Worm (Caenorhabditis elegans) whole organism, L4 larva: ENCODE measurements around the gene C25A8.1.

Experiments
- D1046.2 ChIP-seq: fragments of 200-800 bp; sonication (Bioruptor generic); IDR thresholded peaks from 2 replicates; pipeline ENCODE4 v1.3.6; 2022; ENCODE audit warnings: missing genetic modification characterization, missing compliant biosample characterization
- F10B5.3 ChIP-seq: sonication (generic microtip); optimal IDR thresholded peaks from 2 replicates; lab custom pipeline; 2016; ENCODE audit warnings: mild to moderate bottlenecking, missing genetic modification characterization, missing compliant biosample characterization
- F37D6.2 ChIP-seq: sonication (generic microtip); optimal IDR thresholded peaks from 2 replicates; lab custom pipeline; 2016; ENCODE audit warnings: mild to moderate bottlenecking, missing genetic modification characterization, missing compliant biosample characterization
- Y105C5A.15 ChIP-seq: fragments of 200-800 bp; sonication (Bioruptor generic); IDR thresholded peaks from 2 replicates; pipeline ENCODE4 v1.3.6; 2022; ENCODE audit warnings: missing genetic modification characterization, missing compliant biosample characterization
- Y48G9A.11 ChIP-seq: fragments of 200-800 bp; sonication (Bioruptor generic); IDR thresholded peaks from 2 replicates; pipeline ENCODE4 v1.3.6; 2022; ENCODE audit warnings: missing genetic modification reagents, missing genetic modification characterization, missing compliant biosample characterization
- Y5F2A.4 ChIP-seq: fragments of 200-800 bp; sonication (Bioruptor generic); optimal IDR thresholded peaks from 2 replicates; lab custom pipeline; 2018; ENCODE audit warnings: mild to moderate bottlenecking, missing genetic modification characterization, missing compliant biosample characterization
- Y75B8A.6 ChIP-seq: fragments of 200-800 bp; sonication (Bioruptor generic); IDR thresholded peaks from 2 replicates; pipeline ENCODE4 v1.3.6; 2022; ENCODE audit warnings: missing genetic modification reagents, missing genetic modification characterization, missing compliant biosample characterization
- attf-4 ChIP-seq: sonication (generic microtip); optimal IDR thresholded peaks from 3 replicates; lab custom pipeline; 2017; ENCODE audit warnings: missing biosample characterization, missing genetic modification characterization
- ceh-44 ChIP-seq: fragments of 200-800 bp; sonication (Bioruptor generic); IDR thresholded peaks from 2 replicates; pipeline ENCODE4 v1.3.6; 2022; ENCODE audit warnings: missing genetic modification reagents, missing genetic modification characterization, missing compliant biosample characterization
- ces-1 ChIP-seq: fragments of 150-350 bp; sonication (generic microtip); optimal IDR thresholded peaks from 4 replicates; lab custom pipeline; 2014; ENCODE audit warnings: missing biosample characterization, missing genetic modification reagents, missing genetic modification characterization
- cey-2 ChIP-seq: sonication (generic microtip); optimal IDR thresholded peaks from 3 replicates; lab custom pipeline; 2017; ENCODE audit warnings: missing genetic modification characterization, mild to moderate bottlenecking, missing compliant biosample characterization, antibody characterized with exemption, borderline replicate concordance; ENCODE audit not compliant: insufficient read depth
- daf-12 ChIP-seq: fragments of 150-350 bp; optimal IDR thresholded peaks from 2 replicates; lab custom pipeline; 2014; ENCODE audit warnings: missing biosample characterization, missing genetic modification reagents, missing genetic modification characterization
- daf-8 ChIP-seq: fragments of 200-800 bp; sonication (Bioruptor generic); IDR thresholded peaks from 2 replicates; pipeline ENCODE4 v1.3.6; 2022; ENCODE audit warnings: missing genetic modification characterization, missing compliant biosample characterization
- dmd-6 ChIP-seq: fragments of 200-800 bp; sonication (Bioruptor generic); IDR thresholded peaks from 2 replicates; pipeline ENCODE4 v1.3.6; 2022; ENCODE audit warnings: missing genetic modification reagents, missing genetic modification characterization, missing compliant biosample characterization
- dmd-8 ChIP-seq: fragments of 200-800 bp; sonication (Bioruptor generic); IDR thresholded peaks from 2 replicates; pipeline ENCODE4 v1.3.6; 2022; ENCODE audit warnings: missing genetic modification characterization, missing compliant biosample characterization
- dmd-9 ChIP-seq: fragments of 200-800 bp; sonication (Bioruptor generic); IDR thresholded peaks from 2 replicates; pipeline ENCODE4 v1.3.6; 2022; ENCODE audit warnings: missing genetic modification reagents, missing genetic modification characterization, missing compliant biosample characterization
- egl-27 ChIP-seq: sonication (generic microtip); optimal IDR thresholded peaks from 3 replicates; lab custom pipeline; 2017; ENCODE audit warnings: missing biosample characterization, missing genetic modification reagents, missing genetic modification characterization
- fos-1 ChIP-seq: fragments of 150-350 bp; optimal IDR thresholded peaks from 2 replicates; lab custom pipeline; 2014; ENCODE audit warnings: missing biosample characterization, missing genetic modification characterization
- hif-1 ChIP-seq, 2 experiments: sonication (generic microtip); optimal IDR thresholded peaks; 2 replicates each; lab custom pipeline; 2016 to 2017; ENCODE audit warnings: missing compliant biosample characterization in 2 of 2, missing genetic modification characterization in 2 of 2, missing genetic modification reagents in 2 of 2, missing genotype in 2 of 2, mild to moderate bottlenecking in 1 of 2
- hlh-11 ChIP-seq: fragments of 200-800 bp; sonication (Bioruptor generic); optimal IDR thresholded peaks from 2 replicates; lab custom pipeline; 2018; ENCODE audit warnings: mild to moderate bottlenecking, missing genetic modification characterization, missing compliant biosample characterization
- lin-1 ChIP-seq: fragments of 200-800 bp; sonication (Bioruptor generic); IDR thresholded peaks from 2 replicates; pipeline ENCODE4 v1.3.6; 2022; ENCODE audit warnings: missing genetic modification reagents, missing genetic modification characterization, missing compliant biosample characterization
- lin-13 ChIP-seq: fragments of 150-350 bp; optimal IDR thresholded peaks from 2 replicates; lab custom pipeline; 2014; ENCODE audit warnings: missing biosample characterization, missing genetic modification reagents, missing genetic modification characterization
- lin-29 ChIP-seq: fragments of 200-800 bp; sonication (Bioruptor generic); IDR thresholded peaks from 2 replicates; pipeline ENCODE4 v1.3.6; 2022; ENCODE audit warnings: missing genetic modification reagents, missing genetic modification characterization, missing compliant biosample characterization
- lin-38 ChIP-seq: fragments of 200-800 bp; sonication (Bioruptor generic); IDR thresholded peaks from 2 replicates; pipeline ENCODE4 v1.3.6; 2022; ENCODE audit warnings: missing genetic modification reagents, missing genetic modification characterization, missing compliant biosample characterization
- lin-39 ChIP-seq: fragments of 150-350 bp; optimal IDR thresholded peaks from 2 replicates; lab custom pipeline; 2014; ENCODE audit warnings: missing biosample characterization, missing genetic modification reagents, missing genetic modification characterization
- lsy-2 ChIP-seq, 2 experiments: fragments of 150-350 bp in 1 of 2; sonication (generic microtip) in 1 of 2; optimal IDR thresholded peaks; 2 replicates each; lab custom pipeline; 2014 to 2017; ENCODE audit warnings: missing biosample characterization in 2 of 2, missing genetic modification characterization in 2 of 2
- madf-5 ChIP-seq, 2 experiments: fragments of 200-800 bp; sonication (Bioruptor generic); IDR thresholded peaks; 2 replicates each; pipeline ENCODE4 v1.3.6; 2022; ENCODE audit warnings: missing compliant biosample characterization in 2 of 2, missing genetic modification characterization in 2 of 2
- mdl-1 ChIP-seq, 2 experiments: fragments of 150-350 bp in 1 of 2; sonication (generic microtip) in 1 of 2; optimal IDR thresholded peaks; 2 replicates each; lab custom pipeline; 2014 to 2017; ENCODE audit warnings: missing biosample characterization in 2 of 2, missing genetic modification characterization in 2 of 2
- mes-2 ChIP-seq: sonication (generic microtip); optimal IDR thresholded peaks from 2 replicates; lab custom pipeline; 2016; ENCODE audit warnings: missing genotype, mild to moderate bottlenecking, missing genetic modification characterization, missing compliant biosample characterization; ENCODE audit not compliant: poor library complexity, severe bottlenecking
- mxl-2 ChIP-seq: fragments of 200-800 bp; sonication (Bioruptor generic); conservative IDR thresholded peaks from 2 replicates; pipeline ENCODE4 v1.3.6; 2022; ENCODE audit warnings: missing genetic modification reagents, missing genetic modification characterization, missing compliant biosample characterization
- nhr-102 ChIP-seq: sonication (generic microtip); optimal IDR thresholded peaks from 2 replicates; lab custom pipeline; 2016; ENCODE audit warnings: mild to moderate bottlenecking, missing genetic modification characterization, moderate library complexity, missing compliant biosample characterization
- nhr-11 ChIP-seq: fragments of 150-350 bp; optimal IDR thresholded peaks from 2 replicates; lab custom pipeline; 2014; ENCODE audit warnings: missing biosample characterization, missing genetic modification characterization
- nhr-237 ChIP-seq: sonication (generic microtip); optimal IDR thresholded peaks from 2 replicates; lab custom pipeline; 2017; ENCODE audit warnings: missing biosample characterization, missing genetic modification characterization
- nhr-28 ChIP-seq: fragments of 150-350 bp; optimal IDR thresholded peaks from 2 replicates; lab custom pipeline; 2014; ENCODE audit warnings: missing biosample characterization, missing genetic modification characterization
- nhr-6 ChIP-seq: fragments of 150-350 bp; optimal IDR thresholded peaks from 2 replicates; lab custom pipeline; 2014; ENCODE audit warnings: missing biosample characterization, missing genetic modification characterization
- nhr-76 ChIP-seq: fragments of 150-350 bp; optimal IDR thresholded peaks from 2 replicates; lab custom pipeline; 2014; ENCODE audit warnings: missing biosample characterization, missing genetic modification characterization
- pha-4 ChIP-seq, 2 experiments: fragments of 150-350 bp in 1 of 2; fragments of 200-800 bp in 1 of 2; sonication (Bioruptor generic) in 1 of 2; IDR thresholded peaks in 1 of 2; optimal IDR thresholded peaks in 1 of 2; 2 replicates each; pipeline versions ENCODE4 v1.3.6 to Lab custom; 2014 to 2022; ENCODE audit warnings: missing genetic modification characterization in 2 of 2, missing genetic modification reagents in 2 of 2, missing biosample characterization in 1 of 2, missing compliant biosample characterization in 1 of 2
- php-3 ChIP-seq: fragments of 200-800 bp; sonication (Bioruptor generic); IDR thresholded peaks from 2 replicates; pipeline ENCODE4 v1.3.6; 2022; ENCODE audit warnings: missing genetic modification reagents, missing genetic modification characterization, missing compliant biosample characterization
- saeg-2 ChIP-seq: fragments of 200-800 bp; sonication (Bioruptor generic); IDR thresholded peaks from 2 replicates; pipeline ENCODE4 v1.3.6; 2022; ENCODE audit warnings: missing genetic modification reagents, missing genetic modification characterization, missing compliant biosample characterization
- sdz-12 ChIP-seq: fragments of 200-800 bp; sonication (Bioruptor generic); optimal IDR thresholded peaks from 2 replicates; lab custom pipeline; 2018; ENCODE audit warnings: mild to moderate bottlenecking, missing genetic modification characterization, missing compliant biosample characterization
- set-16 ChIP-seq: fragments of 200-800 bp; sonication (Bioruptor generic); IDR thresholded peaks from 2 replicates; pipeline ENCODE4 v1.3.6; 2022; ENCODE audit warnings: missing genetic modification reagents, missing genetic modification characterization, missing compliant biosample characterization
- snpc-4 ChIP-seq: fragments of 150-350 bp; optimal IDR thresholded peaks from 2 replicates; lab custom pipeline; 2014; ENCODE audit warnings: missing biosample characterization, missing genetic modification characterization
- spr-1 ChIP-seq: sonication (generic microtip); optimal IDR thresholded peaks from 2 replicates; lab custom pipeline; 2016; ENCODE audit warnings: mild to moderate bottlenecking, missing genetic modification characterization, missing compliant biosample characterization
- spr-3 ChIP-seq: fragments of 200-800 bp; sonication (Bioruptor generic); optimal IDR thresholded peaks from 2 replicates; lab custom pipeline; 2018; ENCODE audit warnings: mild to moderate bottlenecking, missing genetic modification characterization, missing compliant biosample characterization
- tra-1 ChIP-seq: fragments of 200-800 bp; sonication (Bioruptor generic); IDR thresholded peaks from 2 replicates; pipeline ENCODE4 v1.3.6; 2022; ENCODE audit warnings: missing genetic modification reagents, missing genetic modification characterization, missing compliant biosample characterization
- unc-130 ChIP-seq: sonication (generic microtip); optimal IDR thresholded peaks from 2 replicates; lab custom pipeline; 2016; ENCODE audit warnings: missing genetic modification reagents, missing genetic modification characterization, missing compliant biosample characterization
- unc-62 ChIP-seq, 3 experiments: fragments of 150-350 bp in 1 of 3; sonication (generic microtip); optimal IDR thresholded peaks in 2 of 3; peaks in 1 of 3; 1 replicate in 1 of 3; 2 replicates in 2 of 3; lab custom pipeline; 2014 to 2017; ENCODE audit warnings: missing biosample characterization in 3 of 3, missing genetic modification characterization in 3 of 3, missing genetic modification reagents in 3 of 3, missing genotype in 1 of 3
- vab-7 ChIP-seq: fragments of 200-800 bp; sonication (Bioruptor generic); IDR thresholded peaks from 2 replicates; pipeline ENCODE4 v1.3.6; 2022; ENCODE audit warnings: missing genetic modification reagents, missing genetic modification characterization, missing compliant biosample characterization
- zip-2 ChIP-seq: fragments of 150-350 bp; optimal IDR thresholded peaks from 2 replicates; lab custom pipeline; 2014; ENCODE audit warnings: missing biosample characterization, missing genetic modification characterization
- ztf-7 ChIP-seq: fragments of 150-350 bp; optimal IDR thresholded peaks from 2 replicates; lab custom pipeline; 2014; ENCODE audit warnings: missing biosample characterization, missing genetic modification characterization

C25A8.1 gene

ce11 chrIV:7044552-7045139 is 33.7 kb downstream of the C25A8.1 start, which contains the start of gene tin-9.1 (continued):
- peak in 1 of 2 experiments; percentile 92 for TF ChIP-seq lsy-2 (tag; optimal IDR thresholded peaks at IDR 0.05; lab: Kevin White, UChicago)
- TF ChIP-seq lin-13 (GFP tag; lab: Kevin White, UChicago), result peak; percentile 48
- TF ChIP-seq set-16, result no peak
- TF ChIP-seq lin-38 (GFP tag; lab: Robert Waterston, UW), result peak; percentile 72
- no peak for TF ChIP-seq pha-4 (GFP tag; IDR thresholded peaks at IDR 0.05; lab: Robert Waterston, UW)
- peak; percentile 7 for TF ChIP-seq pha-4 (tag; optimal IDR thresholded peaks at IDR 0.05; lab: Kevin White, UChicago)
- no peak; the same call in 1 of the 2 replicates for TF ChIP-seq lin-1 (GFP tag; lab: Robert Waterston, UW)
- TF ChIP-seq Y48G9A.11 (GFP tag; lab: Robert Waterston, UW), result no peak
- TF ChIP-seq spr-3 (GFP tag; lab: Kevin White, UChicago), result no peak
- no peak for TF ChIP-seq lin-29 (GFP tag; lab: Robert Waterston, UW)
- no peak for TF ChIP-seq nhr-237 (tag; lab: Kevin White, UChicago)
- TF ChIP-seq mxl-2 (GFP tag; lab: Robert Waterston, UW), result no peak
- no peak for TF ChIP-seq zip-2 (tag; lab: Kevin White, UChicago)
- TF ChIP-seq nhr-76 (tag; lab: Kevin White, UChicago), result no peak
- TF ChIP-seq Y75B8A.6 (GFP tag; lab: Robert Waterston, UW), result no peak
- TF ChIP-seq dmd-6 (GFP tag; lab: Robert Waterston, UW), result peak; percentile 58
- no peak for TF ChIP-seq madf-5 (GFP tag; IDR thresholded peaks at IDR 0.05; lab: Robert Waterston, UW)
- no peak for TF ChIP-seq F10B5.3 (tag; lab: Kevin White, UChicago)
- peak; percentile 37 for TF ChIP-seq nhr-28 (tag; lab: Kevin White, UChicago)
- no peak for TF ChIP-seq saeg-2 (GFP tag; lab: Robert Waterston, UW)
- TF ChIP-seq dmd-8 (GFP tag; lab: Robert Waterston, UW), result no peak
- TF ChIP-seq unc-130 (GFP tag; lab: Kevin White, UChicago), result no peak
- TF ChIP-seq ces-1, result no peak
- no peak for TF ChIP-seq daf-8 (GFP tag; lab: Robert Waterston, UW)
- TF ChIP-seq tra-1 (GFP tag; lab: Robert Waterston, UW), result no peak
- peak; percentile 88 for TF ChIP-seq mes-2 (tag; lab: Kevin White, UChicago)
- TF ChIP-seq spr-1 (tag; lab: Kevin White, UChicago), result peak; percentile 12
- TF ChIP-seq Y5F2A.4, result no peak
- TF ChIP-seq snpc-4, result no peak
- no peak for TF ChIP-seq D1046.2
- TF ChIP-seq cey-2 (tag; lab: Kevin White, UChicago), result no peak
- no peak for TF ChIP-seq dmd-9 (GFP tag; lab: Robert Waterston, UW)
- TF ChIP-seq ztf-7 (tag; lab: Kevin White, UChicago), result peak; percentile 49
- no peak for TF ChIP-seq ceh-44 (GFP tag; lab: Robert Waterston, UW)
- TF ChIP-seq daf-12 (tag; lab: Kevin White, UChicago), result no peak
- peak; percentile 18 for TF ChIP-seq nhr-102
- peak; percentile 21 for TF ChIP-seq F37D6.2 (tag; lab: Kevin White, UChicago)
- peak; percentile 56 for TF ChIP-seq hlh-11
- TF ChIP-seq lin-39 (tag; lab: Kevin White, UChicago), result no peak
- no peak for TF ChIP-seq sdz-12 (GFP tag; lab: Kevin White, UChicago)
- no peak for TF ChIP-seq attf-4
- no peak for TF ChIP-seq hif-1 (tag; optimal IDR thresholded peaks at IDR 0.05; lab: Kevin White, UChicago)
- no peak for TF ChIP-seq vab-7 (GFP tag; lab: Robert Waterston, UW)
- TF ChIP-seq php-3 (GFP tag; lab: Robert Waterston, UW), result no peak
- TF ChIP-seq unc-62 (GFP tag; optimal IDR thresholded peaks at IDR 0.05 in 1 of 2; lab: Kevin White, UChicago), result no peak
- TF ChIP-seq unc-62 (tag; optimal IDR thresholded peaks at IDR 0.05; lab: Kevin White, UChicago), result no peak
- no peak for TF ChIP-seq Y105C5A.15 (GFP tag; lab: Robert Waterston, UW)
- no peak for TF ChIP-seq fos-1 (tag; lab: Kevin White, UChicago)
- peak; percentile 53 for TF ChIP-seq nhr-6 (tag; lab: Kevin White, UChicago)
- no peak for TF ChIP-seq egl-27 (tag; lab: Kevin White, UChicago)
- no peak for TF ChIP-seq nhr-11 (tag; lab: Kevin White, UChicago)
- no peak for TF ChIP-seq mdl-1 (tag; optimal IDR thresholded peaks at IDR 0.05; lab: Kevin White, UChicago)
